Fruit fly (Drosophila melanogaster): Measurements from ENCODE around the gene CG10333.

Gene CG10333

DNA sequence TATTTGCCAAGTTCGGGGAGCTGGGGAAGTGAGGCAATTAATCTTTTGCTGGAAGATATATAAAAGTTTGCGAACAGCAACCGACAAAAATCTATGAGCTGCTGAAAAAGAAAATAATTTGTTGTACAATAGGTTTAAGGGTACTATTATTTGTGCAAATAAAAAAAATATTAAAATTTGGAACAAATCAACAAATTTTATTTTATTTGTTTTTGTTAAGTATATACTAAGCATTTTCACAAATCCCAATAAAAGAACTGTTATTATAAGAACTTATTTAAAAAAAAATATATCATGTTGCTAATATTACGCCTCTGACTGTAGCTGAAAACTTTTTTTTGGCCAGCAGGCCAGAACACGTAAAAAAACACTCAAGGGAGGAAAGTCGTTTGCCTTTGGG lies 51.5 kb downstream of the CG10333 start:
- TF ChIP-seq tj (GFP tag; optimal IDR thresholded peaks at IDR 0.05) (no peak), CG5204 (GFP tag; optimal IDR thresholded peaks at IDR 0.05) (no peak), Hr96 (GFP tag; optimal IDR thresholded peaks at IDR 0.05) (no peak), CG7045 (GFP tag; optimal IDR thresholded peaks at IDR 0.05) (no peak), CG11617 (GFP tag; optimal IDR thresholded peaks at IDR 0.05) (no peak), bab1 (GFP tag; optimal IDR thresholded peaks at IDR 0.05) (no peak), pad (GFP tag; optimal IDR thresholded peaks at IDR 0.05) (no peak), CG7101 (tag; optimal IDR thresholded peaks at IDR 0.05) (no peak), toe (GFP tag; optimal IDR thresholded peaks at IDR 0.05) (no peak), ovo (GFP tag; optimal IDR thresholded peaks at IDR 0.05) (no peak), kay (GFP tag; ENCODE audit: borderline replicate concordance) (no peak), cnc (optimal IDR thresholded peaks at IDR 0.05) (no peak), CG14711 (tag; optimal IDR thresholded peaks at IDR 0.05) (no peak), Clk (GFP tag; optimal IDR thresholded peaks at IDR 0.05) (no peak), Mnt (GFP tag; optimal IDR thresholded peaks at IDR 0.05) (no peak), CG1620 (GFP tag; optimal IDR thresholded peaks at IDR 0.05) (no peak), cic (GFP tag; optimal IDR thresholded peaks at IDR 0.05) (no peak), Crg-1 (GFP tag; optimal IDR thresholded peaks at IDR 0.05) (no peak), CG33017 (tag; optimal IDR thresholded peaks at IDR 0.05) (no peak), CG12768 (GFP tag; optimal IDR thresholded peaks at IDR 0.05) (no peak)
